Fruit fly (Drosophila melanogaster): ENCODE data around the gene CG11656.
A peak's percentile ranks its signal among the peaks of the same experiment; 100 is the strongest.

CG11656 gene

DNA sequence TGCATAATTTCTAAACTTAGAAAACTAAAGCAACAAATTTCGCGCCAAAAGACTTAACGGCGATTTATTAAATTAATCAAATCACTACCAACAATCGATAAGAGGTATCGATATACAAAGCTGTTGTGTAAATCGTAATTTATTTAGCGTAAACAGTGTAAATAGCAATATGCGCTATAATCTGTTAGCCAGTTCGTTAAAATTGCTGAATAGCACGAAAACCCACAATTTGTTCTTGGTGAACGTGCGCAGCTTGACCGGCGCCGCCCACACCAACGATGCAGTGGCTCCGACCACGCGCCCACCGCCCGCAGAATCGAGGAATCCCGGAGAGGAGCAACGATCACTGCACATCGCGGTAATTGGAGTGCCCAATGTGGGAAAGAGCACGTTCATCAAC is 14.2 kb upstream of the CG11656 start, which contains the start of gene CG7488:
CG7488 (plus strand) TSS at position 99 of the 400 bp plus-strand sequence.
- TF ChIP-seq CG6791 (GFP tag; IDR thresholded peaks at IDR 0.05; ENCODE audit: partially characterized antibody) (peak; percentile 89), NC2α (GFP tag; optimal IDR thresholded peaks at IDR 0.05) (no peak), CG14710 (tag; optimal IDR thresholded peaks at IDR 0.05) (peak; percentile 26), zen (tag; optimal IDR thresholded peaks at IDR 0.05) (peak; percentile 27), jigr1 (GFP tag; IDR thresholded peaks at IDR 0.05) (no peak), Doc3 (GFP tag; IDR thresholded peaks at IDR 0.05; ENCODE audit: partially characterized antibody) (peak; percentile 90), hb (GFP tag; IDR thresholded peaks at IDR 0.05; ENCODE audit: partially characterized antibody) (peak; percentile 75; the same call in 1 of the 3 replicates), CG2129 (GFP tag; IDR thresholded peaks at IDR 0.05; ENCODE audit: partially characterized antibody) (peak; percentile 66), Opbp (GFP tag; IDR thresholded peaks at IDR 0.05; ENCODE audit: partially characterized antibody) (peak; percentile 78; the same call in 2 of the 3 replicates), dmrt99B (tag; optimal IDR thresholded peaks at IDR 0.05) (no peak), CG12659 (GFP tag; optimal IDR thresholded peaks at IDR 0.05) (peak; percentile 17), knrl (GFP tag; IDR thresholded peaks at IDR 0.05; ENCODE audit: partially characterized antibody) (peak; percentile 60; the same call in 2 of the 3 replicates), CG9876 (GFP tag; optimal IDR thresholded peaks at IDR 0.05) (no peak), fd3F (GFP tag; optimal IDR thresholded peaks at IDR 0.05) (no peak), Oli (tag; optimal IDR thresholded peaks at IDR 0.05) (no peak), Pdp1 (GFP tag; optimal IDR thresholded peaks at IDR 0.05) (peak in 1 of 2 experiments; percentile 86), ato (GFP tag; IDR thresholded peaks at IDR 0.05; ENCODE audit: partially characterized antibody) (peak; percentile 61; the same call in 1 of the 2 replicates), HHEX (GFP tag; optimal IDR thresholded peaks at IDR 0.05) (no peak), sens (GFP tag) (peak; percentile 76), CG13287 (GFP tag; IDR thresholded peaks at IDR 0.05; ENCODE audit: partially characterized antibody) (peak; percentile 92), Stat92E (GFP tag; optimal IDR thresholded peaks at IDR 0.05) (no peak), mld (GFP tag; IDR thresholded peaks at IDR 0.05; ENCODE audit: partially characterized antibody) (peak; percentile 83; the same call in 2 of the 3 replicates), E2f2 (GFP tag; IDR thresholded peaks at IDR 0.05) (peak; percentile 91), CG3995 (GFP tag; optimal IDR thresholded peaks at IDR 0.05) (peak; percentile 81), run (tag; optimal IDR thresholded peaks at IDR 0.05) (no peak), Dref (GFP tag; IDR thresholded peaks at IDR 0.05) (peak; percentile 80), CG15514 (GFP tag; optimal IDR thresholded peaks at IDR 0.05) (peak; percentile 18), Dp (GFP tag; optimal IDR thresholded peaks at IDR 0.05) (peak; percentile 91), Bgb (GFP tag; IDR thresholded peaks at IDR 0.05; ENCODE audit: partially characterized antibody) (peak; percentile 85), CG17186 (GFP tag; optimal IDR thresholded peaks at IDR 0.05) (peak; percentile 50), zfh2 (GFP tag; optimal IDR thresholded peaks at IDR 0.05) (no peak), unc-4 (GFP tag; IDR thresholded peaks at IDR 0.05; ENCODE audit: partially characterized antibody) (peak; percentile 86), CG9437 (GFP tag; optimal IDR thresholded peaks at IDR 0.05) (peak; percentile 25), HLHmδ (GFP tag; optimal IDR thresholded peaks at IDR 0.05) (no peak), CG16813 (GFP tag; IDR thresholded peaks at IDR 0.05; ENCODE audit: partially characterized antibody) (peak; percentile 70), hbn (GFP tag; IDR thresholded peaks at IDR 0.05; ENCODE audit: partially characterized antibody) (peak; percentile 84), Myb (GFP tag; optimal IDR thresholded peaks at IDR 0.05) (peak; percentile 13), Sin3A (optimal IDR thresholded peaks at IDR 0.05) (peak; percentile 2), CG14441 (GFP tag; IDR thresholded peaks at IDR 0.05) (no peak), CG8388 (GFP tag; optimal IDR thresholded peaks at IDR 0.05) (peak; percentile 90), HLH4C (GFP tag; IDR thresholded peaks at IDR 0.05; ENCODE audit: partially characterized antibody) (peak; percentile 89), CG14860 (GFP tag; IDR thresholded peaks at IDR 0.05; ENCODE audit: partially characterized antibody) (peak; percentile 77), wor (GFP tag; IDR thresholded peaks at IDR 0.05) (no peak), Sry-δ (GFP tag; optimal IDR thresholded peaks at IDR 0.05) (peak; percentile 69), MESR4 (GFP tag; optimal IDR thresholded peaks at IDR 0.05) (peak; percentile 68), Dll (GFP tag; IDR thresholded peaks at IDR 0.05; ENCODE audit: partially characterized antibody) (peak; percentile 92), CG34224 (GFP tag; IDR thresholded peaks at IDR 0.05; ENCODE audit: partially characterized antibody) (peak; percentile 97), MBD-R2 (GFP tag; IDR thresholded peaks at IDR 0.05) (peak; percentile 62)

All from whole organism, embryonic.